Worm (Caenorhabditis elegans) whole organism, young adult: Measurements from ENCODE around the gene T05B9.1.

Experiments used
- B0019.2 ChIP-seq: fragments of 200-800 bp; sonication (Bioruptor generic); conservative IDR thresholded peaks from 2 replicates; pipeline ENCODE4 v1.3.6; 2022; ENCODE audit warnings: missing genetic modification reagents, missing genetic modification characterization, missing compliant biosample characterization
- B0035.1 ChIP-seq: sonication (generic microtip); optimal IDR thresholded peaks from 2 replicates; lab custom pipeline; 2016; ENCODE audit warnings: missing genetic modification characterization, mild to moderate bottlenecking, missing compliant biosample characterization, missing genotype, missing genetic modification reagents
- F37B4.10 ChIP-seq: fragments of 200-800 bp; sonication (Bioruptor generic); IDR thresholded peaks from 2 replicates; pipeline ENCODE4 v1.3.6; 2022; ENCODE audit warnings: missing genetic modification characterization, missing compliant biosample characterization
- K11D2.4 ChIP-seq: fragments of 200-800 bp; sonication (Bioruptor generic); IDR thresholded peaks from 2 replicates; pipeline ENCODE4 v1.3.6; 2022; ENCODE audit warnings: missing genetic modification reagents, missing genetic modification characterization, missing compliant biosample characterization
- bed-2 ChIP-seq: fragments of 200-800 bp; sonication (Bioruptor generic); IDR thresholded peaks from 2 replicates; pipeline ENCODE4 v1.3.6; 2022; ENCODE audit warnings: missing genetic modification reagents, missing genetic modification characterization, missing compliant biosample characterization
- lin-26 ChIP-seq: fragments of 200-800 bp; sonication (Bioruptor generic); IDR thresholded peaks from 2 replicates; pipeline ENCODE4 v1.3.6; 2022; ENCODE audit warnings: missing genetic modification reagents, missing genetic modification characterization, missing compliant biosample characterization
- lin-35 ChIP-seq, 3 experiments: fragments of 150-350 bp in 2 of 3; sonication (generic microtip) in 1 of 3; optimal IDR thresholded peaks; 2 replicates each; lab custom pipeline; 2014 to 2018; ENCODE audit warnings: missing biosample characterization in 3 of 3, missing genetic modification characterization in 3 of 3, missing genetic modification reagents in 3 of 3
- snpc-1.1 ChIP-seq: sonication (generic microtip); optimal IDR thresholded peaks from 2 replicates; lab custom pipeline; 2017; ENCODE audit warnings: missing genetic modification characterization, mild to moderate bottlenecking, missing compliant biosample characterization, antibody characterized with exemption, moderate library complexity, missing genotype, missing genetic modification reagents; ENCODE audit not compliant: insufficient read depth
- snpc-1.3 ChIP-seq: sonication (generic microtip); optimal IDR thresholded peaks from 2 replicates; lab custom pipeline; 2017; ENCODE audit warnings: missing genetic modification characterization, mild to moderate bottlenecking, missing compliant biosample characterization, antibody characterized with exemption, moderate library complexity, missing genotype, missing genetic modification reagents; ENCODE audit not compliant: insufficient read depth
- unc-130 ChIP-seq: sonication (generic microtip); optimal IDR thresholded peaks from 2 replicates; lab custom pipeline; 2016; ENCODE audit warnings: missing genetic modification reagents, missing genetic modification characterization, missing compliant biosample characterization
- unc-62 ChIP-seq: fragments of 150-350 bp; optimal IDR thresholded peaks from 2 replicates; lab custom pipeline; 2014; ENCODE audit warnings: missing biosample characterization, missing genetic modification reagents, missing genetic modification characterization
- ztf-6 ChIP-seq: fragments of 200-800 bp; sonication (Bioruptor generic); IDR thresholded peaks from 2 replicates; pipeline ENCODE4 v1.3.6; 2022; ENCODE audit warnings: missing genetic modification reagents, missing genetic modification characterization, missing compliant biosample characterization

- TF ChIP-seq F37B4.10 (GFP tag; lab: Robert Waterston, UW) (no peak), B0035.1 (no peak), snpc-1.1 (tag; lab: Kevin White, UChicago) (no peak), K11D2.4 (GFP tag; lab: Robert Waterston, UW) (no peak), unc-130 (GFP tag; lab: Kevin White, UChicago) (no peak), snpc-1.3 (tag; lab: Kevin White, UChicago) (no peak), unc-62 (GFP tag; lab: Kevin White, UChicago) (no peak), bed-2 (GFP tag; lab: Robert Waterston, UW) (no peak), lin-26 (GFP tag; lab: Robert Waterston, UW) (no peak), ztf-6 (GFP tag; lab: Robert Waterston, UW) (no peak), lin-35 (GFP tag; optimal IDR thresholded peaks at IDR 0.05; lab: Kevin White, UChicago) (no peak), B0019.2 (no peak)
Observed at ce11 chrII:11221771-11222355, 39.1 kb downstream of the T05B9.1 start, which contains the start of gene plpr-1.
